Worm (Caenorhabditis elegans): ENCODE data around the gene T04F8.3.

Gene T04F8.3

DNA sequence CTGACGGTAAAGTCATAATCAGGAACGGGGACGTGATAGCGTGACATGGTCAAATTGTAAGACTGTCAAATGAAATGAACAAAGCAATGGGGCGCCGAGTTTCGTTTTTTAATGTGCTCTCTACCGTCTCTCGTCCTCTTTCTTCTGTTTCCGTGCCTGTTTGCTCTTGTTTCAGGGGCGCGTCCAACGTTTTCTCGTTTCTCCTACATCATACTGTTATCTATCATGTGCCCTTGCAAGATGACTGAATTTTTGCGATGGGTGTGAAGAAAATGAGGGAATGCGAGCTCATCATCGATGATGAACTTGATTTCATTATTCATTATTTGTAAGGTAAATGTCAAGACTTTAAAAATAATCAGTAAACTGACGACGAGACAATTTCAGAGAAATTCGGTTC is 22.4 kb downstream of the T04F8.3 start, which contains the start of gene T04F8.7 (continued):
- TF ChIP-seq hmg-20 (GFP tag; IDR thresholded peaks at IDR 0.05) (no peak), die-1 (tag; optimal IDR thresholded peaks at IDR 0.05) (no peak), Y53G8AR.9 (GFP tag; conservative IDR thresholded peaks at IDR 0.05) (0 out of 2 replicates have a peak, but pooled peaks have one; percentile 22), ceh-58 (GFP tag; IDR thresholded peaks at IDR 0.05) (no peak), C17E4.6 (GFP tag; IDR thresholded peaks at IDR 0.05) (no peak), dpl-1 (GFP tag; optimal IDR thresholded peaks at IDR 0.05) (no peak), athp-1 (tag; optimal IDR thresholded peaks at IDR 0.05) (no peak), ztf-26 (tag; optimal IDR thresholded peaks at IDR 0.05) (no peak), nfyb-1 (GFP tag; IDR thresholded peaks at IDR 0.05) (no peak), pha-4 (tag; optimal IDR thresholded peaks at IDR 0.05) (no peak), dpff-1 (tag; optimal IDR thresholded peaks at IDR 0.05) (no peak), F22D6.2 (tag; optimal IDR thresholded peaks at IDR 0.05) (no peak), B0035.1 (tag; optimal IDR thresholded peaks at IDR 0.05) (no peak), pbrm-1 (GFP tag; IDR thresholded peaks at IDR 0.05) (no peak), ama-1 (optimal IDR thresholded peaks at IDR 0.05) (no peak), ama-1 (GFP tag; optimal IDR thresholded peaks at IDR 0.05) (no peak), hlh-26 (GFP tag; conservative IDR thresholded peaks at IDR 0.05) (no peak), xnd-1 (tag; optimal IDR thresholded peaks at IDR 0.05) (no peak), lin-26 (GFP tag; IDR thresholded peaks at IDR 0.05) (no peak), aptf-2 (GFP tag; conservative IDR thresholded peaks at IDR 0.05) (no peak), unc-62 (GFP tag; optimal IDR thresholded peaks at IDR 0.05) (peak; percentile 28), ets-4 (GFP tag; optimal IDR thresholded peaks at IDR 0.05) (peak; percentile 49), nhr-90 (tag; optimal IDR thresholded peaks at IDR 0.05) (no peak), nhr-120 (GFP tag; IDR thresholded peaks at IDR 0.05) (no peak), F55B11.4 (tag; optimal IDR thresholded peaks at IDR 0.05; ENCODE audit: borderline replicate concordance, insufficient read depth) (no peak), snpc-3.4 (tag; optimal IDR thresholded peaks at IDR 0.05) (no peak), let-607 (tag; optimal IDR thresholded peaks at IDR 0.05) (peak in 1 of 2 experiments; percentile 69), Y67H2A.10 (GFP tag; conservative IDR thresholded peaks at IDR 0.05) (no peak)

DNA sequence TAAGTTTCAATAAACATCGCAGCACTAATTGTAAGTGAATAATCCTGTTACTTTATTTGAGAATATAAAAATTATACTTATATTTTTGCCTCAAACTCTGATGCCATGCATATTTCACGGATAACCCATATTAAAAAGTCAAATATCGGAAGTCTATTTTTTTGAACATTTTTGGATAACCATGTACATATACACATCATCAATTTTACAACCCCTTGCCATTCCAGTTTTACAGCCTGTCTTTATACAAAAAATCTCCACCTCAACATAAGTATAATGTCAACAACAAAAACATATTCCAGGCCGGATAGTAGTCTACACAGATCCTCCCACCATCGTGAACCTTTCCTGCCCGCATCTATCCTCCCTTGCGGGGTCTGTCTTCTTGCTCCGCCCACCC is 25.8 kb downstream of the T04F8.3 start, which contains the start of gene hnd-1:
Gene hnd-1 (plus strand): TSS at position 301 of the 400 bp plus-strand sequence.
- no peak for TF ChIP-seq dpff-1 (tag; optimal IDR thresholded peaks at IDR 0.05)
- no peak for TF ChIP-seq T26A5.8 (tag; optimal IDR thresholded peaks at IDR 0.05)
- no peak for TF ChIP-seq sptf-2 (GFP tag; optimal IDR thresholded peaks at IDR 0.05)

DNA sequence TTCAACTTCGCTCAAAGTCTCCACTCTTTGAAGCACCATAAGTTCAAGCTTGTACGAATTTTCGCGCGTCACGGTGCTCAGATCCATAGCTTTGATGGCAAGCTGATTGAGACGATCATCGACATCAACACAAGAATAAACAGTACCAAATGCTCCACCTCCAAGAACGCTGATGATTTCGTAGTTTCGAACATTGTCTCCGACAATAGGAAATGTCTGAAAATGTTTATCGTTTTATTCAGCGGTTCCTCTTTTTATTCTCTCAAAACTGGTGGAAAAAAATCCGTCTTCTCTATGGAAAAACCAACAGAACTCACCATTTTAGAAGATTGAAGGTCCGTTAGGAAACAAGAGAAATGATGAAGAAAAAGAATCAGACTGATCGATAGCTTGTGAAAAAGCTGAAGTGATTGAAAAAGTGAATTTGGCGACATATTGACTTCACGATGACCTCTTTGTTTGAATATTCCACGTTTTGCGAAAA is 29.4 kb downstream of the T04F8.3 start, which contains the start of gene C44C10.7:
Gene C44C10.7 (minus strand): TSS at position 434 of the 484 bp plus-strand sequence.
- no peak for TF ChIP-seq zfh-2 (GFP tag; conservative IDR thresholded peaks at IDR 0.05)
- TF ChIP-seq ztf-28 (GFP tag; IDR thresholded peaks at IDR 0.05) = no peak

DNA sequence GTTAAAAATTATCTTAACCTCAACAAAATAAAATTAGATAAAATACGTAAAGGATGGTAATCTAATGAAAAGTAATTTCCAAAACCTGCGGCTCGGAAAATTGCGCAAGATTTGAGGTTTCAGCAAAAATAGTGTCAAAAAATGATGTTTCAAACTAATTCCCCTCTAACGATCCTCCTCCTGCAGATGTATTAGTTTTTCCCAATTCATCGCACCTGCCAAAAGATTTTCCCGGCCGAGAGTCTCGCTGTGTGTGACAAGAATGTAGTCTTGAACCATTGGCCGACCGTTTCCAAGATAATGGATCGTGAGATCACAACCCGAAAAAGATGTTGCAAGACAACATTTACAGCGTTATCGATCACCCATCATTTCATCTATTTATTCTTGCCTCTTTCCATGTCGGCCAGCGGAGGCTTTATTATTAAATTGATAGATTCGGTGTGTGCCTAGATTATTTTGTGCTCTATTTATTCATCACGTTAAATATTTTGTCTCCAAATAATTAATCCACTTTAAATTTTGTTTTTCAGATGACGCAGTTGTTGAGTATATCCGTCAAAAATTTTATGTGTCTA is 31.7 kb downstream of the T04F8.3 start, which contains the start of the genes C44C10.10 and C44C10.5:
Gene C44C10.10 (plus strand): TSS at position 301 of the 578 bp plus-strand sequence.
Gene C44C10.5 (plus strand): TSS at position 528 of the 578 bp plus-strand sequence.
- no peak for TF ChIP-seq let-526 (GFP tag; IDR thresholded peaks at IDR 0.05)
